Fruit fly (Drosophila melanogaster): ENCODE results near the gene Gss2.

Gss2 gene

DNA sequence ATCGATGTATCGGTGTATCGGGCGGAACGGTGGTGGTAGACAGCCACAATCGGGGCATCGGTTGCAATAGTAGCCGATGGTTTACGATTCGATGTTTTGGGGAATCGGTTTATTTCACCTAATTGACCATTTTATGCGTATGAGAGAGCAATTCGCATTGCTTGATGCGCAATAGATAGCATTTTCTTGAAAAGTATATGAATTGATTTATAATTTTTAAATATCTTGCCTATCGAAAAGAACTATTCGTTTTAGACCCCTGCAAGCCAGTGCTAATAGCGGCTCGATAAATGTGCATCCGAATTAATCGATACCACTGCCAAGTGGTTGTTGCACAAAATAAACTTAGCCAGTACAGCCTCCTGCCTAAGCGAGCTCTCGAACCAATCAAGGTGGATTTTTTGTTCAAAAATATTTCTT, 12.3 kb upstream of the Gss2 start, which contains the start of gene mnb (continued):
- TF ChIP-seq CG16779 (GFP tag; IDR thresholded peaks at IDR 0.05) (no peak), CG3065 (GFP tag; optimal IDR thresholded peaks at IDR 0.05) (no peak), MBD-R2 (GFP tag; IDR thresholded peaks at IDR 0.05) (no peak), Sox102F (GFP tag; optimal IDR thresholded peaks at IDR 0.05) (no peak), CG16813 (GFP tag; IDR thresholded peaks at IDR 0.05; ENCODE audit: partially characterized antibody) (peak; percentile 99), Six4 (GFP tag; optimal IDR thresholded peaks at IDR 0.05) (no peak), Nf-YC (tag; optimal IDR thresholded peaks at IDR 0.05) (peak; percentile 20), Xrp1 (GFP tag; IDR thresholded peaks at IDR 0.05) (no peak), sd (tag; optimal IDR thresholded peaks at IDR 0.05) (no peak), Chrac-16 (GFP tag; optimal IDR thresholded peaks at IDR 0.05) (no peak), CTCF (GFP tag; optimal IDR thresholded peaks at IDR 0.05) (peak; percentile 51), HLH4C (GFP tag; IDR thresholded peaks at IDR 0.05; ENCODE audit: partially characterized antibody) (peak; percentile 99), CG7745 (tag; optimal IDR thresholded peaks at IDR 0.05) (no peak), CG7372 (GFP tag; IDR thresholded peaks at IDR 0.05) (no peak), CG17612 (GFP tag; IDR thresholded peaks at IDR 0.05) (no peak), pita (GFP tag; optimal IDR thresholded peaks at IDR 0.05) (peak; percentile 88), CG9876 (GFP tag; optimal IDR thresholded peaks at IDR 0.05) (no peak), stc (GFP tag; IDR thresholded peaks at IDR 0.05) (no peak), Nf-YB (GFP tag; optimal IDR thresholded peaks at IDR 0.05) (no peak), tin (GFP tag; optimal IDR thresholded peaks at IDR 0.05) (peak; percentile 2), bcd (GFP tag; optimal IDR thresholded peaks at IDR 0.05) (peak; percentile 28), hth (optimal IDR thresholded peaks at IDR 0.05) (no peak), CG3847 (GFP tag; IDR thresholded peaks at IDR 0.05) (peak; percentile 46; the same call in 1 of the 2 replicates), CG9932 (GFP tag; IDR thresholded peaks at IDR 0.05) (peak; percentile 72), Deaf1 (tag; optimal IDR thresholded peaks at IDR 0.05) (no peak), CG2889 (GFP tag; IDR thresholded peaks at IDR 0.05) (no peak), D (optimal IDR thresholded peaks at IDR 0.05) (no peak), D (GFP tag; optimal IDR thresholded peaks at IDR 0.05) (no peak), CG31224 (GFP tag; IDR thresholded peaks at IDR 0.05) (no peak), ato (GFP tag; IDR thresholded peaks at IDR 0.05; ENCODE audit: partially characterized antibody) (peak; percentile 99), Neu2 (GFP tag; optimal IDR thresholded peaks at IDR 0.05; ENCODE audit: borderline replicate concordance) (no peak), jigr1 (GFP tag; IDR thresholded peaks at IDR 0.05) (no peak), CG14441 (GFP tag; IDR thresholded peaks at IDR 0.05) (no peak), CG32767 (GFP tag; IDR thresholded peaks at IDR 0.05) (no peak), wor (GFP tag; IDR thresholded peaks at IDR 0.05) (no peak), Lim3 (GFP tag; IDR thresholded peaks at IDR 0.05) (no peak), CG12219 (GFP tag; optimal IDR thresholded peaks at IDR 0.05) (no peak), CG1832 (GFP tag; optimal IDR thresholded peaks at IDR 0.05) (no peak), bab2 (GFP tag; optimal IDR thresholded peaks at IDR 0.05) (peak; percentile 4), sens (GFP tag) (peak; percentile 91), CG6654 (GFP tag; optimal IDR thresholded peaks at IDR 0.05) (no peak), Blimp-1 (GFP tag; optimal IDR thresholded peaks at IDR 0.05) (no peak), Meics (GFP tag; optimal IDR thresholded peaks at IDR 0.05) (no peak), run (tag; optimal IDR thresholded peaks at IDR 0.05) (no peak), CG10147 (GFP tag; optimal IDR thresholded peaks at IDR 0.05) (no peak), corto (GFP tag; optimal IDR thresholded peaks at IDR 0.05) (no peak), CG11560 (tag; IDR thresholded peaks at IDR 0.05) (peak; percentile 96), HLHmδ (GFP tag; optimal IDR thresholded peaks at IDR 0.05) (no peak), lbe (GFP tag; optimal IDR thresholded peaks at IDR 0.05) (peak; percentile 13), Nf-YA (GFP tag; IDR thresholded peaks at IDR 0.05) (no peak), CG15269 (tag; optimal IDR thresholded peaks at IDR 0.05) (no peak), CG12299 (tag; optimal IDR thresholded peaks at IDR 0.05) (no peak), crc (GFP tag; optimal IDR thresholded peaks at IDR 0.05) (no peak)
